Fruit fly (Drosophila melanogaster) whole organism, adult: ENCODE measurements around the gene CG12320.

Experiments
- CG11617 ChIP-seq: fragments of 200-800 bp; sonication (Bioruptor generic); optimal IDR thresholded peaks from 2 replicates; lab custom pipeline; 2017; ENCODE audit warnings: mild to moderate bottlenecking, missing biosample characterization, missing genetic modification reagents, missing genetic modification characterization
- CG12768 ChIP-seq: fragments of 200-800 bp; sonication (Bioruptor generic); optimal IDR thresholded peaks from 2 replicates; lab custom pipeline; 2017; ENCODE audit warnings: missing biosample characterization, missing genetic modification characterization, mild to moderate bottlenecking, moderate library complexity, missing genetic modification reagents
- CG14711 ChIP-seq: fragments of 200-800 bp; sonication (Bioruptor generic); optimal IDR thresholded peaks from 2 replicates; lab custom pipeline; 2018; ENCODE audit warnings: missing biosample characterization, mild to moderate bottlenecking, missing genetic modification characterization, moderate library complexity
- CG1620 ChIP-seq: fragments of 200-800 bp; sonication (Bioruptor generic); optimal IDR thresholded peaks from 2 replicates; lab custom pipeline; 2016; ENCODE audit warnings: missing biosample characterization, missing genetic modification characterization
- CG33017 ChIP-seq: fragments of 200-800 bp; sonication (Bioruptor generic); optimal IDR thresholded peaks from 2 replicates; lab custom pipeline; 2018; ENCODE audit warnings: missing biosample characterization, mild to moderate bottlenecking, missing genetic modification characterization, moderate library complexity
- CG5204 ChIP-seq: fragments of 200-800 bp; sonication (Bioruptor generic); optimal IDR thresholded peaks from 2 replicates; lab custom pipeline; 2016; ENCODE audit warnings: missing biosample characterization, missing genetic modification characterization
- CG7045 ChIP-seq: fragments of 200-800 bp; sonication (Bioruptor generic); optimal IDR thresholded peaks from 2 replicates; lab custom pipeline; 2017; ENCODE audit warnings: missing biosample characterization, mild to moderate bottlenecking, missing genetic modification characterization
- CG7101 ChIP-seq: fragments of 200-800 bp; sonication (Bioruptor generic); optimal IDR thresholded peaks from 2 replicates; lab custom pipeline; 2018; ENCODE audit warnings: missing biosample characterization, mild to moderate bottlenecking, missing genetic modification characterization, moderate library complexity
- Clk ChIP-seq: fragments of 200-800 bp; sonication (Bioruptor generic); optimal IDR thresholded peaks from 2 replicates; lab custom pipeline; 2017; ENCODE audit warnings: missing biosample characterization, missing genetic modification characterization
- Crg-1 ChIP-seq: fragments of 200-800 bp; sonication (Bioruptor generic); optimal IDR thresholded peaks from 2 replicates; lab custom pipeline; 2016; ENCODE audit warnings: missing biosample characterization, missing genetic modification characterization
- Hr96 ChIP-seq: fragments of 200-800 bp; sonication (Bioruptor generic); optimal IDR thresholded peaks from 2 replicates; lab custom pipeline; 2016; ENCODE audit warnings: missing biosample characterization, missing genetic modification characterization
- Mnt ChIP-seq: fragments of 200-800 bp; sonication (Bioruptor generic); optimal IDR thresholded peaks from 2 replicates; lab custom pipeline; 2016; ENCODE audit warnings: missing biosample characterization, mild to moderate bottlenecking, missing genetic modification characterization
- bab1 ChIP-seq: fragments of 200-800 bp; sonication (Bioruptor generic); optimal IDR thresholded peaks from 3 replicates; lab custom pipeline; 2019; ENCODE audit warnings: missing biosample characterization, mild to moderate bottlenecking, missing genetic modification characterization, moderate library complexity
- cic ChIP-seq: fragments of 200-800 bp; sonication (Bioruptor generic); optimal IDR thresholded peaks from 2 replicates; lab custom pipeline; 2017; ENCODE audit warnings: missing biosample characterization, mild to moderate bottlenecking, missing genetic modification characterization, moderate library complexity
- cnc ChIP-seq, 2 experiments: fragments of >200 bp; optimal IDR thresholded peaks; 2 replicates each; lab custom pipeline; 2017
- kay ChIP-seq: fragments of 200-800 bp; sonication (Bioruptor generic); peaks from one replicate; lab custom pipeline; 2016; ENCODE audit warnings: missing biosample characterization, missing genetic modification characterization, borderline replicate concordance
- ovo ChIP-seq: fragments of 200-800 bp; sonication (Bioruptor generic); optimal IDR thresholded peaks from 2 replicates; lab custom pipeline; 2016; ENCODE audit warnings: missing biosample characterization, missing genetic modification characterization
- pad ChIP-seq: fragments of 200-800 bp; sonication (Bioruptor generic); optimal IDR thresholded peaks from 3 replicates; lab custom pipeline; 2017; ENCODE audit warnings: missing biosample characterization, missing genetic modification characterization, mild to moderate bottlenecking, moderate library complexity, missing genetic modification reagents
- tj ChIP-seq: fragments of 200-800 bp; sonication (Bioruptor generic); optimal IDR thresholded peaks from 3 replicates; lab custom pipeline; 2017; ENCODE audit warnings: missing biosample characterization, mild to moderate bottlenecking, missing genetic modification characterization, moderate library complexity
- toe ChIP-seq: fragments of 200-800 bp; sonication (Bioruptor generic); optimal IDR thresholded peaks from 2 replicates; lab custom pipeline; 2016; ENCODE audit warnings: missing biosample characterization, missing genetic modification characterization

CG12320 gene

DNA sequence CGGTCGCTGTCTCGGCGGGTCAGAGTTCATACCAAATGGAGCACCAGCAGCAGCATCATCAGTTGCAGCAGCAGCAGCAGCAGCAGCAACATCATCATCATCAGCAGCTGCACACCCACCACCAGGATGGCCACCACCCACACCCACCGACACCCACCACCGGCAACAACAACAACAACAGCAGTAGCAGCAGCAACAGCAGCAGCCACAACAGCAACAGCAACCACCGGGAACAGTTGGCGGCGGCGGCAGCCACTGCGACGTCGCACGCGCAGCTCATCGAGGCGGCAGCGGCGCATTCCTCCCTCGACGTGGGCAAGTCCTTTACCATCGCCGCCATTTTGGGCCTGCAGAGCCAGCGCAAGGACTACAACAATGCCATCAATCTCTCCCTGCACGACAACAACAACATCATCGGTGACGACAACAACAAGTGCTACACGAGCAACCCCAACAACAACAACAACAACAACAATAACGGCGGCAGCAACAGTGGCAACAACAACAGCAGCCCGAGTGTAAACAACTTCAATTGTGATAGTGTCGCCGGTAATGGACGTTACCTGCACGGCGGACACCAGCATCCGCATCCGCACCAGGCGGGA is 17.3 kb upstream of the CG12320 start:
- TF ChIP-seq CG33017 (tag; lab: Kevin White, UChicago): no peak
- no peak for TF ChIP-seq CG7045 (GFP tag; lab: Kevin White, UChicago)
- no peak for TF ChIP-seq toe (GFP tag; lab: Kevin White, UChicago)
- TF ChIP-seq pad (GFP tag; lab: Kevin White, UChicago): no peak
- no peak for TF ChIP-seq CG5204 (GFP tag; lab: Kevin White, UChicago)
- TF ChIP-seq Clk (GFP tag; lab: Kevin White, UChicago): no peak
- TF ChIP-seq ovo: no peak
- TF ChIP-seq CG14711 (tag; lab: Kevin White, UChicago): no peak
- no peak for TF ChIP-seq bab1 (GFP tag; lab: Kevin White, UChicago)
- no peak for TF ChIP-seq Crg-1 (GFP tag; lab: Kevin White, UChicago)
- no peak for TF ChIP-seq CG11617 (GFP tag; lab: Kevin White, UChicago)
- no peak for TF ChIP-seq Hr96 (GFP tag; lab: Kevin White, UChicago)
- no peak for TF ChIP-seq cnc (optimal IDR thresholded peaks at IDR 0.05; lab: Kevin White, UChicago)
- no peak for TF ChIP-seq cic
- TF ChIP-seq Mnt: no peak
- no peak for TF ChIP-seq CG12768 (GFP tag; lab: Kevin White, UChicago)

- no peak for TF ChIP-seq kay
- no peak for TF ChIP-seq CG14711 (tag; lab: Kevin White, UChicago)
- TF ChIP-seq CG11617 (GFP tag; lab: Kevin White, UChicago): no peak
- TF ChIP-seq CG1620: no peak
- TF ChIP-seq bab1 (GFP tag; lab: Kevin White, UChicago): no peak
- no peak for TF ChIP-seq CG7101
- TF ChIP-seq ovo: no peak
- no peak for TF ChIP-seq Hr96 (GFP tag; lab: Kevin White, UChicago)
- no peak for TF ChIP-seq Mnt
- TF ChIP-seq tj (GFP tag; lab: Kevin White, UChicago): no peak
- no peak for TF ChIP-seq cnc (optimal IDR thresholded peaks at IDR 0.05; lab: Kevin White, UChicago)
- TF ChIP-seq cic: no peak
- TF ChIP-seq toe (GFP tag; lab: Kevin White, UChicago): no peak
- TF ChIP-seq CG33017 (tag; lab: Kevin White, UChicago): no peak
- no peak for TF ChIP-seq Crg-1 (GFP tag; lab: Kevin White, UChicago)
- TF ChIP-seq Clk (GFP tag; lab: Kevin White, UChicago): no peak
- TF ChIP-seq pad (GFP tag; lab: Kevin White, UChicago): no peak
- no peak for TF ChIP-seq CG12768 (GFP tag; lab: Kevin White, UChicago)
- no peak for TF ChIP-seq CG5204 (GFP tag; lab: Kevin White, UChicago)
- TF ChIP-seq CG7045 (GFP tag; lab: Kevin White, UChicago): no peak
Observed at dm6 chr3R:18267489-18267888, 15.0 kb upstream of the CG12320 start, which contains the start of gene CG18599. Gene CG18599 (plus strand): TSS chr3R:18267789.

- TF ChIP-seq Mnt (no peak), tj (GFP tag; lab: Kevin White, UChicago) (no peak), cic (no peak), CG7101 (no peak), CG33017 (tag; lab: Kevin White, UChicago) (no peak)
Observed at dm6 chr3R:18266665-18267064, 14.1 kb upstream of the CG12320 start.

DNA sequence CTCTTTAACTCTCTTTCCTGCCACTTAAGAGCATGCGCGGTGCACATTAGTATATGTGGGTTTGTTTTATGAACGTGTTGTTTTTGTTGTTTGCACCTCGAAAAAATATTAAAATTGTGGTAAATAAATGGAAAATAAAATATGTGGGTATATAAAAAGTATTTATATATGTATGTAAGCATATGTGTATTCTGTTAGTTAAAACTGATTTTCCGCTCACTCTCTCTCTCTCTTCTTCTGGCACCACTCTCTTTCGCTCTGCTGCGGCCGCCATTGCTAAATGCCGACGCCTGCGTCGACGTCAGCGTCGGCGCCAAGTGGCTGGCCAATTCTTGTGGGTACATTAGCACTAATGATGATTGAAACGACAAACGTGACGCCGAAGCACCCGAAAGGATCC is 12.7 kb upstream of the CG12320 start:
- TF ChIP-seq CG1620 (no peak), Crg-1 (GFP tag; lab: Kevin White, UChicago) (no peak), Mnt (no peak)

dm6 chr3R:18261602-18262001 is 9.1 kb upstream of the CG12320 start:
- TF ChIP-seq Mnt: no peak
- TF ChIP-seq CG11617 (GFP tag; lab: Kevin White, UChicago): no peak
- TF ChIP-seq ovo: no peak
- TF ChIP-seq CG33017 (tag; lab: Kevin White, UChicago): no peak
- no peak for TF ChIP-seq toe (GFP tag; lab: Kevin White, UChicago)
- no peak for TF ChIP-seq Clk (GFP tag; lab: Kevin White, UChicago)
- no peak for TF ChIP-seq Crg-1 (GFP tag; lab: Kevin White, UChicago)
- TF ChIP-seq CG1620: no peak
- no peak for TF ChIP-seq kay
- TF ChIP-seq CG7101: no peak
- no peak for TF ChIP-seq CG7045 (GFP tag; lab: Kevin White, UChicago)
- no peak for TF ChIP-seq bab1 (GFP tag; lab: Kevin White, UChicago)
- no peak for TF ChIP-seq CG5204 (GFP tag; lab: Kevin White, UChicago)
- no peak for TF ChIP-seq pad (GFP tag; lab: Kevin White, UChicago)
- TF ChIP-seq CG14711 (tag; lab: Kevin White, UChicago): no peak
- no peak for TF ChIP-seq tj (GFP tag; lab: Kevin White, UChicago)
- TF ChIP-seq CG12768 (GFP tag; lab: Kevin White, UChicago): no peak
- TF ChIP-seq Hr96 (GFP tag; lab: Kevin White, UChicago): no peak
- no peak for TF ChIP-seq cic

- TF ChIP-seq CG14711 (tag; lab: Kevin White, UChicago) (no peak), CG11617 (GFP tag; lab: Kevin White, UChicago) (no peak), CG7045 (GFP tag; lab: Kevin White, UChicago) (no peak), Crg-1 (GFP tag; lab: Kevin White, UChicago) (no peak), bab1 (GFP tag; lab: Kevin White, UChicago) (no peak), CG1620 (no peak), CG5204 (GFP tag; lab: Kevin White, UChicago) (no peak), CG7101 (no peak), kay (no peak), Clk (GFP tag; lab: Kevin White, UChicago) (no peak), Hr96 (GFP tag; lab: Kevin White, UChicago) (no peak), cic (no peak), toe (GFP tag; lab: Kevin White, UChicago) (no peak), cnc (optimal IDR thresholded peaks at IDR 0.05; lab: Kevin White, UChicago) (no peak)
Observed at dm6 chr3R:18260016-18260415, 7.5 kb upstream of the CG12320 start.
